Worm (Caenorhabditis elegans) whole organism, L4 larva: Measurements from ENCODE around the gene snet-1.

Source experiments
- F10B5.3 ChIP-seq: sonication (generic microtip); optimal IDR thresholded peaks from 2 replicates; lab custom pipeline; 2016; ENCODE audit warnings: mild to moderate bottlenecking, missing genetic modification characterization, missing compliant biosample characterization
- F44E2.7 ChIP-seq: fragments of 200-800 bp; sonication (Bioruptor generic); IDR thresholded peaks from 2 replicates; pipeline ENCODE4 v2.1.2; 2022; ENCODE audit warnings: missing genetic modification characterization, missing compliant biosample characterization
- Y5F2A.4 ChIP-seq: fragments of 200-800 bp; sonication (Bioruptor generic); optimal IDR thresholded peaks from 2 replicates; lab custom pipeline; 2018; ENCODE audit warnings: mild to moderate bottlenecking, missing genetic modification characterization, missing compliant biosample characterization
- ZK337.2 ChIP-seq: fragments of 200-800 bp; sonication (Bioruptor generic); IDR thresholded peaks from 2 replicates; pipeline ENCODE4 v1.3.6; 2022; ENCODE audit warnings: missing genetic modification reagents, missing genetic modification characterization, missing compliant biosample characterization
- aha-1 ChIP-seq: fragments of 150-350 bp; peaks from one replicate; lab custom pipeline; 2014; ENCODE audit warnings: missing biosample characterization, missing genetic modification characterization
- arid-1 ChIP-seq: fragments of 200-800 bp; sonication (Bioruptor generic); conservative IDR thresholded peaks from 2 replicates; pipeline ENCODE4 v1.3.6; 2022; ENCODE audit warnings: missing genetic modification reagents, missing genetic modification characterization, missing compliant biosample characterization
- ceh-20 ChIP-seq: fragments of 200-800 bp; sonication (Bioruptor generic); IDR thresholded peaks from 2 replicates; pipeline ENCODE4 v1.3.6; 2022; ENCODE audit warnings: missing genetic modification reagents, missing genetic modification characterization, missing compliant biosample characterization
- ceh-28 ChIP-seq: fragments of 150-350 bp; optimal IDR thresholded peaks from 2 replicates; lab custom pipeline; 2014; ENCODE audit warnings: missing biosample characterization, missing genetic modification reagents, missing genetic modification characterization
- ceh-32 ChIP-seq: sonication (generic microtip); optimal IDR thresholded peaks from 2 replicates; lab custom pipeline; 2016; ENCODE audit warnings: mild to moderate bottlenecking, missing genetic modification characterization, missing compliant biosample characterization; ENCODE audit not compliant: poor library complexity
- cey-2 ChIP-seq: sonication (generic microtip); optimal IDR thresholded peaks from 3 replicates; lab custom pipeline; 2017; ENCODE audit warnings: missing genetic modification characterization, mild to moderate bottlenecking, missing compliant biosample characterization, antibody characterized with exemption, borderline replicate concordance; ENCODE audit not compliant: insufficient read depth
- daf-16 ChIP-seq, 3 experiments: sonication (generic microtip); optimal IDR thresholded peaks; 2 replicates each; lab custom pipeline; 2016 to 2017; ENCODE audit warnings: missing genetic modification characterization in 3 of 3, missing genetic modification reagents in 3 of 3, mild to moderate bottlenecking in 2 of 3, missing compliant biosample characterization in 2 of 3, missing biosample characterization in 1 of 3, moderate library complexity in 1 of 3
- daf-19 ChIP-seq: fragments of 200-800 bp; sonication (Bioruptor generic); conservative IDR thresholded peaks from 2 replicates; pipeline ENCODE4 v1.3.6; 2022; ENCODE audit warnings: missing genetic modification characterization, missing compliant biosample characterization
- daf-8 ChIP-seq: fragments of 200-800 bp; sonication (Bioruptor generic); IDR thresholded peaks from 2 replicates; pipeline ENCODE4 v1.3.6; 2022; ENCODE audit warnings: missing genetic modification characterization, missing compliant biosample characterization
- dmd-8 ChIP-seq: fragments of 200-800 bp; sonication (Bioruptor generic); IDR thresholded peaks from 2 replicates; pipeline ENCODE4 v1.3.6; 2022; ENCODE audit warnings: missing genetic modification characterization, missing compliant biosample characterization
- dmd-9 ChIP-seq: fragments of 200-800 bp; sonication (Bioruptor generic); IDR thresholded peaks from 2 replicates; pipeline ENCODE4 v1.3.6; 2022; ENCODE audit warnings: missing genetic modification reagents, missing genetic modification characterization, missing compliant biosample characterization
- dpl-1 ChIP-seq: fragments of 150-350 bp; optimal IDR thresholded peaks from 2 replicates; lab custom pipeline; 2014; ENCODE audit warnings: missing biosample characterization, missing genetic modification reagents, missing genetic modification characterization
- duxl-1 ChIP-seq: sonication (generic microtip); optimal IDR thresholded peaks from 2 replicates; lab custom pipeline; 2016; ENCODE audit warnings: mild to moderate bottlenecking, missing genetic modification characterization, moderate library complexity, missing compliant biosample characterization; ENCODE audit not compliant: poor library complexity
- dve-1 ChIP-seq: sonication (generic microtip); optimal IDR thresholded peaks from 2 replicates; lab custom pipeline; 2017; ENCODE audit warnings: antibody characterized with exemption, mild to moderate bottlenecking, missing genetic modification characterization, missing compliant biosample characterization; ENCODE audit not compliant: insufficient read depth
- egl-27 ChIP-seq: sonication (generic microtip); optimal IDR thresholded peaks from 3 replicates; lab custom pipeline; 2017; ENCODE audit warnings: missing biosample characterization, missing genetic modification reagents, missing genetic modification characterization
- fkh-10 ChIP-seq: fragments of 150-350 bp; optimal IDR thresholded peaks from 2 replicates; lab custom pipeline; 2014; ENCODE audit warnings: missing biosample characterization, missing genetic modification reagents, missing genetic modification characterization
- gei-8 ChIP-seq: fragments of 200-800 bp; sonication (Bioruptor generic); optimal IDR thresholded peaks from 2 replicates; lab custom pipeline; 2018; ENCODE audit warnings: mild to moderate bottlenecking, missing genetic modification characterization, missing compliant biosample characterization
- hif-1 ChIP-seq, 2 experiments: sonication (generic microtip); optimal IDR thresholded peaks; 2 replicates each; lab custom pipeline; 2016 to 2017; ENCODE audit warnings: missing compliant biosample characterization in 2 of 2, missing genetic modification characterization in 2 of 2, missing genetic modification reagents in 2 of 2, missing genotype in 2 of 2, mild to moderate bottlenecking in 1 of 2
- hmg-1.1 ChIP-seq: fragments of 200-800 bp; sonication (Bioruptor generic); IDR thresholded peaks from 2 replicates; pipeline ENCODE4 v1.3.6; 2022; ENCODE audit warnings: missing genetic modification reagents, missing genetic modification characterization, missing compliant biosample characterization
- jun-1 ChIP-seq: fragments of 150-350 bp; optimal IDR thresholded peaks from 2 replicates; lab custom pipeline; 2014; ENCODE audit warnings: missing biosample characterization, missing genetic modification reagents, missing genetic modification characterization
- lin-1 ChIP-seq: fragments of 200-800 bp; sonication (Bioruptor generic); IDR thresholded peaks from 2 replicates; pipeline ENCODE4 v1.3.6; 2022; ENCODE audit warnings: missing genetic modification reagents, missing genetic modification characterization, missing compliant biosample characterization
- lir-3 ChIP-seq: sonication (generic microtip); optimal IDR thresholded peaks from 2 replicates; lab custom pipeline; 2016; ENCODE audit warnings: mild to moderate bottlenecking, missing genetic modification characterization, missing compliant biosample characterization
- lsy-2 ChIP-seq, 2 experiments: fragments of 150-350 bp in 1 of 2; sonication (generic microtip) in 1 of 2; optimal IDR thresholded peaks; 2 replicates each; lab custom pipeline; 2014 to 2017; ENCODE audit warnings: missing biosample characterization in 2 of 2, missing genetic modification characterization in 2 of 2
- madf-9 ChIP-seq: fragments of 200-800 bp; sonication (Bioruptor generic); conservative IDR thresholded peaks from 2 replicates; pipeline ENCODE4 v1.3.6; 2022; ENCODE audit warnings: missing genetic modification reagents, missing genetic modification characterization, missing compliant biosample characterization
- mdl-1 ChIP-seq, 2 experiments: fragments of 150-350 bp in 1 of 2; sonication (generic microtip) in 1 of 2; optimal IDR thresholded peaks; 2 replicates each; lab custom pipeline; 2014 to 2017; ENCODE audit warnings: missing biosample characterization in 2 of 2, missing genetic modification characterization in 2 of 2
- mxl-2 ChIP-seq: fragments of 200-800 bp; sonication (Bioruptor generic); conservative IDR thresholded peaks from 2 replicates; pipeline ENCODE4 v1.3.6; 2022; ENCODE audit warnings: missing genetic modification reagents, missing genetic modification characterization, missing compliant biosample characterization
- nhr-237 ChIP-seq: sonication (generic microtip); optimal IDR thresholded peaks from 2 replicates; lab custom pipeline; 2017; ENCODE audit warnings: missing biosample characterization, missing genetic modification characterization
- nhr-28 ChIP-seq: fragments of 150-350 bp; optimal IDR thresholded peaks from 2 replicates; lab custom pipeline; 2014; ENCODE audit warnings: missing biosample characterization, missing genetic modification characterization
- nhr-41 ChIP-seq: fragments of 200-800 bp; sonication (Bioruptor generic); IDR thresholded peaks from 2 replicates; pipeline ENCODE4 v1.3.6; 2022; ENCODE audit warnings: missing genetic modification reagents, missing genetic modification characterization, missing compliant biosample characterization
- nhr-48 ChIP-seq: sonication (generic microtip); optimal IDR thresholded peaks from 2 replicates; lab custom pipeline; 2016; ENCODE audit warnings: mild to moderate bottlenecking, missing genetic modification characterization, missing compliant biosample characterization
- pha-4 ChIP-seq, 2 experiments: fragments of 150-350 bp in 1 of 2; fragments of 200-800 bp in 1 of 2; sonication (Bioruptor generic) in 1 of 2; IDR thresholded peaks in 1 of 2; optimal IDR thresholded peaks in 1 of 2; 2 replicates each; pipeline versions ENCODE4 v1.3.6 to Lab custom; 2014 to 2022; ENCODE audit warnings: missing genetic modification characterization in 2 of 2, missing genetic modification reagents in 2 of 2, missing biosample characterization in 1 of 2, missing compliant biosample characterization in 1 of 2
- php-3 ChIP-seq: fragments of 200-800 bp; sonication (Bioruptor generic); IDR thresholded peaks from 2 replicates; pipeline ENCODE4 v1.3.6; 2022; ENCODE audit warnings: missing genetic modification reagents, missing genetic modification characterization, missing compliant biosample characterization
- saeg-2 ChIP-seq: fragments of 200-800 bp; sonication (Bioruptor generic); IDR thresholded peaks from 2 replicates; pipeline ENCODE4 v1.3.6; 2022; ENCODE audit warnings: missing genetic modification reagents, missing genetic modification characterization, missing compliant biosample characterization
- set-16 ChIP-seq: fragments of 200-800 bp; sonication (Bioruptor generic); IDR thresholded peaks from 2 replicates; pipeline ENCODE4 v1.3.6; 2022; ENCODE audit warnings: missing genetic modification reagents, missing genetic modification characterization, missing compliant biosample characterization
- tra-1 ChIP-seq: fragments of 200-800 bp; sonication (Bioruptor generic); IDR thresholded peaks from 2 replicates; pipeline ENCODE4 v1.3.6; 2022; ENCODE audit warnings: missing genetic modification reagents, missing genetic modification characterization, missing compliant biosample characterization
- unc-130 ChIP-seq: sonication (generic microtip); optimal IDR thresholded peaks from 2 replicates; lab custom pipeline; 2016; ENCODE audit warnings: missing genetic modification reagents, missing genetic modification characterization, missing compliant biosample characterization
- unc-39 ChIP-seq: sonication (generic microtip); optimal IDR thresholded peaks from 2 replicates; lab custom pipeline; 2017; ENCODE audit warnings: missing biosample characterization, missing genetic modification characterization
- unc-62 ChIP-seq, 3 experiments: fragments of 150-350 bp in 1 of 3; sonication (generic microtip); optimal IDR thresholded peaks in 2 of 3; peaks in 1 of 3; 1 replicate in 1 of 3; 2 replicates in 2 of 3; lab custom pipeline; 2014 to 2017; ENCODE audit warnings: missing biosample characterization in 3 of 3, missing genetic modification characterization in 3 of 3, missing genetic modification reagents in 3 of 3, missing genotype in 1 of 3
- zag-1 ChIP-seq: fragments of 150-350 bp; optimal IDR thresholded peaks from 2 replicates; lab custom pipeline; 2014; ENCODE audit warnings: missing biosample characterization, missing genetic modification characterization
- zfp-3 ChIP-seq: fragments of 200-800 bp; sonication (Bioruptor generic); conservative IDR thresholded peaks from 2 replicates; pipeline ENCODE4 v1.3.6; 2022; ENCODE audit warnings: missing genetic modification reagents, missing genetic modification characterization, missing compliant biosample characterization
- zip-11 ChIP-seq: fragments of 200-800 bp; sonication (Bioruptor generic); IDR thresholded peaks from 2 replicates; pipeline ENCODE4 v1.3.6; 2022; ENCODE audit warnings: missing genetic modification characterization, missing compliant biosample characterization
- zip-2 ChIP-seq: fragments of 150-350 bp; optimal IDR thresholded peaks from 2 replicates; lab custom pipeline; 2014; ENCODE audit warnings: missing biosample characterization, missing genetic modification characterization
- ztf-11 ChIP-seq: fragments of 150-350 bp; optimal IDR thresholded peaks from 2 replicates; lab custom pipeline; 2014; ENCODE audit warnings: missing biosample characterization, missing genetic modification characterization
- ztf-7 ChIP-seq: fragments of 150-350 bp; optimal IDR thresholded peaks from 2 replicates; lab custom pipeline; 2014; ENCODE audit warnings: missing biosample characterization, missing genetic modification characterization

Gene snet-1

ce11 chrX:3650100-3650809 is 18.5 kb downstream of the snet-1 start, which contains the start of the genes sax-1 and R11G1.2:
sax-1 (minus strand) TSS chrX:3650150.
R11G1.2 (plus strand) TSS chrX:3650614.
- TF ChIP-seq hif-1 (tag; optimal IDR thresholded peaks at IDR 0.05; lab: Kevin White, UChicago) = no peak
- no peak for TF ChIP-seq set-16 (GFP tag; lab: Robert Waterston, UW)
- peak; percentile 14 for TF ChIP-seq dpl-1 (GFP tag; lab: Kevin White, UChicago)
- TF ChIP-seq fkh-10 = no peak
- no peak for TF ChIP-seq arid-1 (GFP tag; lab: Robert Waterston, UW)
- TF ChIP-seq php-3 = no peak
- no peak for TF ChIP-seq lir-3 (tag; lab: Kevin White, UChicago)
- TF ChIP-seq zip-2 (tag; lab: Kevin White, UChicago) = no peak
- TF ChIP-seq cey-2 (tag; lab: Kevin White, UChicago) = no peak
- TF ChIP-seq ZK337.2 = no peak
- no peak for TF ChIP-seq unc-130 (GFP tag; lab: Kevin White, UChicago)
- TF ChIP-seq ztf-11 (tag; lab: Kevin White, UChicago) = no peak
- no peak for TF ChIP-seq mxl-2 (GFP tag; lab: Robert Waterston, UW)
- TF ChIP-seq zip-11 (GFP tag; lab: Robert Waterston, UW) = no peak
- no peak for TF ChIP-seq F10B5.3 (tag; lab: Kevin White, UChicago)
- no peak for TF ChIP-seq ceh-28
- no peak for TF ChIP-seq jun-1 (tag; lab: Kevin White, UChicago)
- no peak for TF ChIP-seq gei-8 (GFP tag; lab: Kevin White, UChicago)
- TF ChIP-seq zfp-3 (GFP tag; lab: Robert Waterston, UW) = no peak
- TF ChIP-seq madf-9 (GFP tag; lab: Robert Waterston, UW) = 0 out of 2 replicates have a peak, but pooled peaks have one; percentile 16
- TF ChIP-seq saeg-2 (GFP tag; lab: Robert Waterston, UW) = no peak
- TF ChIP-seq lin-1 (GFP tag; lab: Robert Waterston, UW) = no peak
- TF ChIP-seq daf-16 (GFP tag; optimal IDR thresholded peaks at IDR 0.05; lab: Kevin White, UChicago) = no peak
- TF ChIP-seq daf-16 (tag; optimal IDR thresholded peaks at IDR 0.05; lab: Kevin White, UChicago) = no peak
- peak; percentile 41 for TF ChIP-seq nhr-28 (tag; lab: Kevin White, UChicago)
- TF ChIP-seq ceh-20 (GFP tag; lab: Robert Waterston, UW) = no peak
- TF ChIP-seq nhr-41 (GFP tag; lab: Robert Waterston, UW) = no peak
- no peak for TF ChIP-seq pha-4 (GFP tag; IDR thresholded peaks at IDR 0.05; lab: Robert Waterston, UW)
- TF ChIP-seq pha-4 (tag; optimal IDR thresholded peaks at IDR 0.05; lab: Kevin White, UChicago) = no peak
- peak in 1 of 2 experiments; percentile 70 for TF ChIP-seq lsy-2 (tag; optimal IDR thresholded peaks at IDR 0.05; lab: Kevin White, UChicago)
- TF ChIP-seq zag-1 = no peak
- TF ChIP-seq dmd-8 (GFP tag; lab: Robert Waterston, UW) = no peak
- no peak for TF ChIP-seq Y5F2A.4 (GFP tag; lab: Kevin White, UChicago)
- TF ChIP-seq hmg-1.1 = peak; percentile 68
- TF ChIP-seq daf-8 (GFP tag; lab: Robert Waterston, UW) = no peak
- TF ChIP-seq ztf-7 (tag; lab: Kevin White, UChicago) = peak; percentile 56
- TF ChIP-seq dmd-9 (GFP tag; lab: Robert Waterston, UW) = no peak
- no peak for TF ChIP-seq F44E2.7 (GFP tag; lab: Robert Waterston, UW)
- TF ChIP-seq unc-62 (GFP tag; optimal IDR thresholded peaks at IDR 0.05 in 1 of 2; lab: Kevin White, UChicago) = peak in 1 of 2 experiments; percentile 35
- TF ChIP-seq unc-62 (tag; optimal IDR thresholded peaks at IDR 0.05; lab: Kevin White, UChicago) = no peak
- TF ChIP-seq duxl-1 (tag; lab: Kevin White, UChicago) = no peak
- no peak for TF ChIP-seq egl-27 (tag; lab: Kevin White, UChicago)
- peak; percentile 56 for TF ChIP-seq dve-1
- TF ChIP-seq daf-19 (GFP tag; lab: Robert Waterston, UW) = no peak
- TF ChIP-seq aha-1 (tag; lab: Kevin White, UChicago) = peak; percentile 9
- TF ChIP-seq unc-39 = no peak
- TF ChIP-seq mdl-1 (tag; optimal IDR thresholded peaks at IDR 0.05; lab: Kevin White, UChicago) = peak; percentile 33 to 88
- peak; percentile 29 for TF ChIP-seq nhr-48 (tag; lab: Kevin White, UChicago)
- TF ChIP-seq ceh-32 (tag; lab: Kevin White, UChicago) = no peak
- TF ChIP-seq tra-1 (GFP tag; lab: Robert Waterston, UW) = no peak
- TF ChIP-seq nhr-237 (tag; lab: Kevin White, UChicago) = no peak
